Worm (Caenorhabditis elegans) whole organism, young adult: ENCODE measurements around the gene C15C8.5.

Experiments
- B0019.2 ChIP-seq: fragments of 200-800 bp; sonication (Bioruptor generic); conservative IDR thresholded peaks from 2 replicates; pipeline ENCODE4 v1.3.6; 2022; ENCODE audit warnings: missing genetic modification reagents, missing genetic modification characterization, missing compliant biosample characterization
- B0261.1 ChIP-seq: sonication (generic microtip); optimal IDR thresholded peaks from 2 replicates; lab custom pipeline; 2016; ENCODE audit warnings: mild to moderate bottlenecking, missing genetic modification characterization, moderate library complexity, missing compliant biosample characterization
- F33H1.4 ChIP-seq: fragments of 200-800 bp; sonication (Bioruptor generic); IDR thresholded peaks from 2 replicates; pipeline ENCODE4 v1.3.6; 2022; ENCODE audit warnings: missing genetic modification reagents, missing genetic modification characterization, missing compliant biosample characterization
- F37B4.10 ChIP-seq: fragments of 200-800 bp; sonication (Bioruptor generic); IDR thresholded peaks from 2 replicates; pipeline ENCODE4 v1.3.6; 2022; ENCODE audit warnings: missing genetic modification characterization, missing compliant biosample characterization
- F49E8.2 ChIP-seq: sonication (generic microtip); optimal IDR thresholded peaks from 3 replicates; lab custom pipeline; 2017; ENCODE audit warnings: missing genetic modification characterization, mild to moderate bottlenecking, missing compliant biosample characterization, antibody characterized with exemption, moderate library complexity; ENCODE audit not compliant: insufficient read depth
- F55B11.4 ChIP-seq: sonication (generic microtip); optimal IDR thresholded peaks from 2 replicates; lab custom pipeline; 2016; ENCODE audit warnings: missing compliant biosample characterization, missing genetic modification characterization, borderline replicate concordance; ENCODE audit not compliant: insufficient read depth
- F57A8.1 ChIP-seq: fragments of 200-800 bp; sonication (Bioruptor generic); optimal IDR thresholded peaks from 2 replicates; lab custom pipeline; 2018; ENCODE audit warnings: mild to moderate bottlenecking, missing genetic modification characterization, moderate library complexity, missing compliant biosample characterization
- K12H6.12 ChIP-seq: fragments of 200-800 bp; sonication (Bioruptor generic); optimal IDR thresholded peaks from 2 replicates; lab custom pipeline; 2018; ENCODE audit warnings: mild to moderate bottlenecking, missing genetic modification characterization, missing compliant biosample characterization
- T07F8.4 ChIP-seq: sonication (generic microtip); optimal IDR thresholded peaks from 2 replicates; lab custom pipeline; 2016; ENCODE audit warnings: mild to moderate bottlenecking, missing genetic modification characterization, moderate library complexity, missing compliant biosample characterization
- T26A5.8 ChIP-seq: sonication (generic microtip); optimal IDR thresholded peaks from 2 replicates; lab custom pipeline; 2016; ENCODE audit warnings: missing genetic modification characterization, missing compliant biosample characterization
- Y79H2A.3 ChIP-seq: fragments of 200-800 bp; sonication (Bioruptor generic); conservative IDR thresholded peaks from 2 replicates; pipeline ENCODE4 v1.3.6; 2022; ENCODE audit warnings: missing genetic modification reagents, missing genetic modification characterization, missing compliant biosample characterization
- aptf-2 ChIP-seq: fragments of 200-800 bp; sonication (Bioruptor generic); conservative IDR thresholded peaks from 2 replicates; pipeline ENCODE4 v1.3.6; 2022; ENCODE audit warnings: missing genetic modification reagents, missing genetic modification characterization, missing compliant biosample characterization
- aptf-3 ChIP-seq: fragments of 200-800 bp; sonication (Bioruptor generic); IDR thresholded peaks from 2 replicates; pipeline ENCODE4 v1.3.6; 2022; ENCODE audit warnings: missing genetic modification characterization, missing compliant biosample characterization
- atf-7 ChIP-seq: sonication (generic microtip); optimal IDR thresholded peaks from 2 replicates; lab custom pipeline; 2017; ENCODE audit warnings: mild to moderate bottlenecking, missing genetic modification characterization, missing compliant biosample characterization
- attf-5 ChIP-seq: fragments of 200-800 bp; sonication (Bioruptor generic); optimal IDR thresholded peaks from 2 replicates; lab custom pipeline; 2018; ENCODE audit warnings: mild to moderate bottlenecking, missing genetic modification characterization, missing compliant biosample characterization
- bed-1 ChIP-seq: fragments of 200-800 bp; sonication (Bioruptor generic); IDR thresholded peaks from 2 replicates; pipeline ENCODE4 v1.3.6; 2022; ENCODE audit warnings: missing genetic modification reagents, missing genetic modification characterization, missing compliant biosample characterization
- bed-2 ChIP-seq: fragments of 200-800 bp; sonication (Bioruptor generic); IDR thresholded peaks from 2 replicates; pipeline ENCODE4 v1.3.6; 2022; ENCODE audit warnings: missing genetic modification reagents, missing genetic modification characterization, missing compliant biosample characterization
- ceh-27 ChIP-seq: fragments of 200-800 bp; sonication (Bioruptor generic); optimal IDR thresholded peaks from 2 replicates; lab custom pipeline; 2018; ENCODE audit warnings: mild to moderate bottlenecking, missing genetic modification characterization, moderate library complexity, missing compliant biosample characterization
- ceh-40 ChIP-seq: fragments of 200-800 bp; sonication (Bioruptor generic); IDR thresholded peaks from 2 replicates; pipeline ENCODE4 v1.3.6; 2022; ENCODE audit warnings: missing genetic modification characterization, missing compliant biosample characterization
- chd-7 ChIP-seq: sonication (generic microtip); optimal IDR thresholded peaks from 2 replicates; lab custom pipeline; 2016; ENCODE audit warnings: mild to moderate bottlenecking, missing genetic modification characterization, moderate library complexity, missing compliant biosample characterization
- ekl-4 ChIP-seq: fragments of 200-800 bp; sonication (Bioruptor generic); IDR thresholded peaks from 2 replicates; pipeline ENCODE4 v1.3.6; 2022; ENCODE audit warnings: missing genetic modification reagents, missing genetic modification characterization, missing compliant biosample characterization
- gei-17 ChIP-seq: fragments of 200-800 bp; sonication (Bioruptor generic); optimal IDR thresholded peaks from 2 replicates; lab custom pipeline; 2018; ENCODE audit warnings: mild to moderate bottlenecking, missing genetic modification characterization, missing compliant biosample characterization
- him-1 ChIP-seq: sonication (generic microtip); optimal IDR thresholded peaks from 2 replicates; lab custom pipeline; 2016; ENCODE audit warnings: missing genotype, missing genetic modification reagents, missing genetic modification characterization, missing compliant biosample characterization
- hmg-20 ChIP-seq: fragments of 200-800 bp; sonication (Bioruptor generic); IDR thresholded peaks from 2 replicates; pipeline ENCODE4 v1.3.6; 2022; ENCODE audit warnings: missing genetic modification reagents, missing genetic modification characterization, missing compliant biosample characterization
- hrde-1 ChIP-seq: sonication (generic microtip); optimal IDR thresholded peaks from 2 replicates; lab custom pipeline; 2016; ENCODE audit warnings: missing genetic modification characterization, mild to moderate bottlenecking, missing compliant biosample characterization, moderate library complexity, missing genotype, missing genetic modification reagents, borderline replicate concordance
- lin-35 ChIP-seq, 3 experiments: fragments of 150-350 bp in 2 of 3; sonication (generic microtip) in 1 of 3; optimal IDR thresholded peaks; 2 replicates each; lab custom pipeline; 2014 to 2018; ENCODE audit warnings: missing biosample characterization in 3 of 3, missing genetic modification characterization in 3 of 3, missing genetic modification reagents in 3 of 3
- lin-54 ChIP-seq: fragments of 200-800 bp; sonication (Bioruptor generic); optimal IDR thresholded peaks from 2 replicates; lab custom pipeline; 2018; ENCODE audit warnings: mild to moderate bottlenecking, missing genetic modification characterization, missing compliant biosample characterization
- lsl-1 ChIP-seq: fragments of 200-800 bp; sonication (Bioruptor generic); optimal IDR thresholded peaks from 2 replicates; lab custom pipeline; 2018; ENCODE audit warnings: mild to moderate bottlenecking, missing genetic modification characterization, moderate library complexity, missing compliant biosample characterization
- madf-10 ChIP-seq: sonication (generic microtip); optimal IDR thresholded peaks from 2 replicates; lab custom pipeline; 2016; ENCODE audit warnings: mild to moderate bottlenecking, missing genetic modification characterization, missing compliant biosample characterization
- madf-6 ChIP-seq: fragments of 200-800 bp; sonication (Bioruptor generic); IDR thresholded peaks from 2 replicates; pipeline ENCODE4 v1.3.6; 2022; ENCODE audit warnings: missing genetic modification reagents, missing genetic modification characterization, missing compliant biosample characterization
- madf-8 ChIP-seq: fragments of 200-800 bp; sonication (Bioruptor generic); conservative IDR thresholded peaks from 2 replicates; pipeline ENCODE4 v1.3.6; 2022; ENCODE audit warnings: missing genetic modification reagents, missing genetic modification characterization, missing compliant biosample characterization
- mcd-1 ChIP-seq: fragments of 200-800 bp; sonication (Bioruptor generic); IDR thresholded peaks from 2 replicates; pipeline ENCODE4 v1.3.6; 2022; ENCODE audit warnings: missing genetic modification reagents, missing genetic modification characterization, missing compliant biosample characterization
- nfya-2 ChIP-seq: fragments of 200-800 bp; sonication (Bioruptor generic); IDR thresholded peaks from 2 replicates; pipeline ENCODE4 v1.3.6; 2022; ENCODE audit warnings: missing genetic modification reagents, missing genetic modification characterization, missing compliant biosample characterization
- nfyb-1 ChIP-seq: fragments of 200-800 bp; sonication (Bioruptor generic); IDR thresholded peaks from 2 replicates; pipeline ENCODE4 v1.3.6; 2022; ENCODE audit warnings: missing genetic modification reagents, missing genetic modification characterization, missing compliant biosample characterization
- nhr-120 ChIP-seq: fragments of 200-800 bp; sonication (Bioruptor generic); IDR thresholded peaks from 2 replicates; pipeline ENCODE4 v1.3.6; 2022; ENCODE audit warnings: missing genetic modification characterization, missing compliant biosample characterization
- nhr-179 ChIP-seq: sonication (generic microtip); optimal IDR thresholded peaks from 2 replicates; lab custom pipeline; 2016; ENCODE audit warnings: mild to moderate bottlenecking, missing genetic modification characterization, missing compliant biosample characterization
- nhr-27 ChIP-seq: fragments of 200-800 bp; sonication (Bioruptor generic); optimal IDR thresholded peaks from 2 replicates; lab custom pipeline; 2018; ENCODE audit warnings: mild to moderate bottlenecking, missing genetic modification characterization, moderate library complexity, missing compliant biosample characterization
- pbrm-1 ChIP-seq: fragments of 200-800 bp; sonication (Bioruptor generic); IDR thresholded peaks from 2 replicates; pipeline ENCODE4 v1.3.6; 2022; ENCODE audit warnings: missing genetic modification reagents, missing genetic modification characterization, missing compliant biosample characterization
- snpc-1.1 ChIP-seq: sonication (generic microtip); optimal IDR thresholded peaks from 2 replicates; lab custom pipeline; 2017; ENCODE audit warnings: missing genetic modification characterization, mild to moderate bottlenecking, missing compliant biosample characterization, antibody characterized with exemption, moderate library complexity, missing genotype, missing genetic modification reagents; ENCODE audit not compliant: insufficient read depth
- snpc-1.3 ChIP-seq: sonication (generic microtip); optimal IDR thresholded peaks from 2 replicates; lab custom pipeline; 2017; ENCODE audit warnings: missing genetic modification characterization, mild to moderate bottlenecking, missing compliant biosample characterization, antibody characterized with exemption, moderate library complexity, missing genotype, missing genetic modification reagents; ENCODE audit not compliant: insufficient read depth
- snpc-4 ChIP-seq, 5 experiments: fragments of 150-350 bp in 1 of 5; sonication (generic microtip) in 4 of 5; optimal IDR thresholded peaks; 2 replicates each; lab custom pipeline; 2014 to 2018; ENCODE audit warnings: missing genetic modification characterization in 5 of 5, missing biosample characterization in 3 of 5, antibody characterized with exemption in 2 of 5, mild to moderate bottlenecking in 2 of 5, missing compliant biosample characterization in 2 of 5, missing genotype in 2 of 5, moderate library complexity in 2 of 5, missing genetic modification reagents in 1 of 5
- somi-1 ChIP-seq: fragments of 200-800 bp; sonication (Bioruptor generic); optimal IDR thresholded peaks from 2 replicates; lab custom pipeline; 2018; ENCODE audit warnings: mild to moderate bottlenecking, missing genetic modification characterization, missing compliant biosample characterization
- tbp1 ChIP-seq: fragments of 200-800 bp; sonication (Bioruptor generic); optimal IDR thresholded peaks from 2 replicates; lab custom pipeline; 2018; ENCODE audit warnings: mild to moderate bottlenecking, missing genetic modification characterization, missing compliant biosample characterization
- unc-130 ChIP-seq: sonication (generic microtip); optimal IDR thresholded peaks from 2 replicates; lab custom pipeline; 2016; ENCODE audit warnings: missing genetic modification reagents, missing genetic modification characterization, missing compliant biosample characterization
- zim-3 ChIP-seq: sonication (generic microtip); optimal IDR thresholded peaks from 2 replicates; lab custom pipeline; 2017; ENCODE audit warnings: mild to moderate bottlenecking, missing genetic modification characterization, moderate library complexity, missing compliant biosample characterization
- ztf-18 ChIP-seq: sonication (generic microtip); optimal IDR thresholded peaks from 2 replicates; lab custom pipeline; 2016; ENCODE audit warnings: missing genotype, mild to moderate bottlenecking, missing genetic modification characterization, missing compliant biosample characterization
- ztf-26 ChIP-seq: sonication (generic microtip); optimal IDR thresholded peaks from 2 replicates; lab custom pipeline; 2017; ENCODE audit warnings: missing genetic modification characterization, missing compliant biosample characterization

The C15C8.5 gene

DNA sequence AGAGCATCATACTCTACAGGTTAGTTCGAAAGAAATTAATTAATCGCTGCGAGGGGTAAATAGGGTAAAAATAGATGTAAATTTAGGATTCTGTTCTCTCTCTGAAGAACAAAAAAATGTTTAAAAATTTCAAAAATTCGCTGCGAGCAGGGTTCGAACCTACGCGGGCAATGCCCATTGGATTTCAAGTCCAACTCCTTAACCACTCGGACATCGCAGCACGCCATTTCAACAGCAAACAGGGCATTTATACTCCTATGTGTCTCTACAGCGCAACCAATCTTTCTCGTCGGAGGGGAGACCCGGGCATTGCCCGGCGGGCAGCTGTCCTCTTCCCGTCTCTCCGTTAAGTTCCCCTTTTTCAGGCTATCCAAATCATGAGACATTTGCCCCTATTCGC lies 32.4 kb downstream of the C15C8.5 start (continued):
- TF ChIP-seq snpc-1.1 (tag; lab: Kevin White, UChicago) (peak; percentile 2), F55B11.4 (tag; lab: Kevin White, UChicago) (no peak), B0019.2 (no peak), hmg-20 (GFP tag; lab: Robert Waterston, UW) (peak; percentile 53; the same call in 1 of the 2 replicates), madf-8 (GFP tag; lab: Robert Waterston, UW) (no peak), somi-1 (peak; percentile 65), ekl-4 (GFP tag; lab: Robert Waterston, UW) (peak; percentile 68; the same call in 1 of the 2 replicates), zim-3 (tag; lab: Kevin White, UChicago) (peak; percentile 91), snpc-1.3 (tag; lab: Kevin White, UChicago) (peak; percentile 69), mcd-1 (GFP tag; lab: Robert Waterston, UW) (peak; percentile 72), tbp1 (peak; percentile 99), bed-2 (GFP tag; lab: Robert Waterston, UW) (no peak), lin-54 (GFP tag; lab: Kevin White, UChicago) (no peak), nfya-2 (GFP tag; lab: Robert Waterston, UW) (no peak), madf-10 (peak; percentile 47), atf-7 (tag; lab: Kevin White, UChicago) (peak; percentile 4), B0261.1 (tag; lab: Kevin White, UChicago) (peak; percentile 85), T07F8.4 (tag; lab: Kevin White, UChicago) (peak; percentile 71), F37B4.10 (GFP tag; lab: Robert Waterston, UW) (0 out of 2 replicates have a peak, but pooled peaks have one; percentile 45), nhr-120 (GFP tag; lab: Robert Waterston, UW) (0 out of 2 replicates have a peak, but pooled peaks have one; percentile 61), Y79H2A.3 (GFP tag; lab: Robert Waterston, UW) (peak; percentile 84), attf-5 (peak; percentile 81), lsl-1 (GFP tag; lab: Kevin White, UChicago) (peak; percentile 37), T26A5.8 (tag; lab: Kevin White, UChicago) (peak; percentile 59), chd-7 (tag; lab: Kevin White, UChicago) (peak; percentile 83), gei-17 (peak; percentile 13), snpc-4 (GFP tag; optimal IDR thresholded peaks at IDR 0.05; lab: Kevin White, UChicago) (peak; percentile 44), snpc-4 (tag; optimal IDR thresholded peaks at IDR 0.05; lab: Kevin White, UChicago) (peak in 1 of 4 experiments; percentile 68), ceh-27 (GFP tag; lab: Kevin White, UChicago) (peak; percentile 75), nhr-27 (tag; lab: Kevin White, UChicago) (peak; percentile 17), aptf-3 (GFP tag; lab: Robert Waterston, UW) (0 out of 2 replicates have a peak, but pooled peaks have one; percentile 26), F33H1.4 (GFP tag; lab: Robert Waterston, UW) (no peak; the same call in 1 of the 2 replicates), ceh-40 (GFP tag; lab: Robert Waterston, UW) (peak; percentile 78; the same call in 1 of the 2 replicates), F57A8.1 (GFP tag; lab: Kevin White, UChicago) (peak; percentile 68), hrde-1 (no peak), madf-6 (no peak), nhr-179 (tag; lab: Kevin White, UChicago) (no peak), aptf-2 (GFP tag; lab: Robert Waterston, UW) (peak; percentile 64; the same call in 1 of the 2 replicates), pbrm-1 (GFP tag; lab: Robert Waterston, UW) (peak; percentile 81), F49E8.2 (tag; lab: Kevin White, UChicago) (no peak), bed-1 (GFP tag; lab: Robert Waterston, UW) (no peak), nfyb-1 (GFP tag; lab: Robert Waterston, UW) (peak; percentile 75), lin-35 (GFP tag; optimal IDR thresholded peaks at IDR 0.05; lab: Kevin White, UChicago) (no peak), K12H6.12 (tag; lab: Kevin White, UChicago) (peak; percentile 44), unc-130 (GFP tag; lab: Kevin White, UChicago) (peak; percentile 17), ztf-26 (tag; lab: Kevin White, UChicago) (peak; percentile 51), ztf-18 (tag; lab: Kevin White, UChicago) (peak; percentile 79), him-1 (tag; lab: Kevin White, UChicago) (peak; percentile 76)
